Fruit fly (Drosophila melanogaster) whole organism: ENCODE results near the gene CG42718.

Experiments used
- CG8478 ChIP-seq: fragments of >200 bp; optimal IDR thresholded peaks from 2 replicates; lab custom pipeline; 2018; ENCODE audit warnings: inconsistent platforms
- Dll ChIP-seq: fragments of >200 bp; optimal IDR thresholded peaks from 2 replicates; lab custom pipeline; 2017

DNA sequence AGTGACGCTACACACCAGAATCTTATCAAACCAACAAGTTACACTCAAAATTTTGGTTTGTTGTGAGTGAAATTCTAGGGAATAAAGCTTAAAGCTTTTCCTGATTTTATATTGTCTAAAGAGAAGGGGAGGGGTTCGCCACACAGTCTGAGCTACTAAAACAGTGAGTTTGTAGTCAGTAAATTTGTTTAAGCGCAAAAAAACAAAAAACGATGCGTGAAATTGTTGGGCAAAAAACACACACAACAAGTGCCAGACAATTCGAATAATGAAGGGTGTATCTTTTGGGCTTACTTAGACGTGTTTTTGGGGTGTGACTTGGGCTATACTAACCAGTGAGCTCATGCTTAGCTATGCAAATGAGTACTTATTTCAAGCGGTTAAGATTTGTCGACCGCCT is 38.7 kb upstream of the CG42718 start:
- TF ChIP-seq Dll (lab: Kevin White, UChicago) (no peak), CG8478 (lab: Kevin White, UChicago) (no peak)
